Fruit fly (Drosophila melanogaster) whole organism, embryonic: ENCODE measurements around the gene sac.

Experiments
- Adf1 ChIP-seq: fragments of 200-800 bp; sonication (Bioruptor generic); IDR thresholded peaks from 2 replicates; pipeline ENCODE4 v1.3.6; 2022; ENCODE audit warnings: missing biosample characterization, missing genetic modification characterization
- Atf6 ChIP-seq: fragments of 200-800 bp; sonication (Bioruptor generic); IDR thresholded peaks from 2 replicates; pipeline ENCODE4 v1.3.6; 2022; ENCODE audit warnings: missing biosample characterization, missing genetic modification characterization
- C15 ChIP-seq: fragments of 200-800 bp; sonication (Bioruptor generic); IDR thresholded peaks from 3 replicates; pipeline ENCODE4 v1.3.6; 2022; ENCODE audit warnings: missing biosample characterization, missing genetic modification characterization
- CG10321 ChIP-seq: fragments of 200-800 bp; sonication (Bioruptor generic); IDR thresholded peaks from 2 replicates; pipeline ENCODE4 v1.3.6; 2022; ENCODE audit warnings: missing biosample characterization, missing genetic modification characterization
- CG11456 ChIP-seq: fragments of 200-800 bp; sonication (Bioruptor generic); IDR thresholded peaks from 3 replicates; pipeline ENCODE4 v1.3.6; 2022; ENCODE audit warnings: missing biosample characterization, missing genetic modification characterization
- CG12236 ChIP-seq: fragments of 200-800 bp; sonication (Bioruptor generic); optimal IDR thresholded peaks from 2 replicates; lab custom pipeline; 2016; ENCODE audit warnings: missing biosample characterization, missing genetic modification characterization
- CG12942 ChIP-seq: fragments of 200-800 bp; sonication (Bioruptor generic); optimal IDR thresholded peaks from 3 replicates; lab custom pipeline; 2016; ENCODE audit warnings: missing biosample characterization, missing genetic modification characterization
- CG13123 ChIP-seq: fragments of 200-800 bp; sonication (Bioruptor generic); optimal IDR thresholded peaks from 2 replicates; lab custom pipeline; 2016; ENCODE audit warnings: missing biosample characterization, missing genetic modification characterization
- CG16779 ChIP-seq: fragments of 200-800 bp; sonication (Bioruptor generic); IDR thresholded peaks from 2 replicates; pipeline ENCODE4 v1.3.6; 2022; ENCODE audit warnings: missing biosample characterization, missing genetic modification characterization
- CG16813 ChIP-seq: fragments of 200-800 bp; sonication (Bioruptor generic); IDR thresholded peaks from 3 replicates; pipeline ENCODE4 v1.3.6; 2022; ENCODE audit warnings: missing biosample characterization, missing genetic modification characterization; ENCODE audit not compliant: partially characterized antibody
- CG17385 ChIP-seq: fragments of 200-800 bp; sonication (Bioruptor generic); optimal IDR thresholded peaks from 3 replicates; lab custom pipeline; 2018; ENCODE audit warnings: missing biosample characterization, mild to moderate bottlenecking, missing genetic modification characterization
- CG18011 ChIP-seq: fragments of 200-800 bp; sonication (Bioruptor generic); optimal IDR thresholded peaks from 2 replicates; lab custom pipeline; 2017; ENCODE audit warnings: missing biosample characterization, missing genetic modification characterization, mild to moderate bottlenecking, moderate library complexity, missing genotype
- CG30020 ChIP-seq: fragments of 200-800 bp; optimal IDR thresholded peaks from 2 replicates; lab custom pipeline; 2019; ENCODE audit warnings: missing biosample characterization, mild to moderate bottlenecking, missing genetic modification characterization, moderate library complexity
- CG30403 ChIP-seq: fragments of 200-800 bp; sonication (Bioruptor generic); optimal IDR thresholded peaks from 3 replicates; lab custom pipeline; 2016; ENCODE audit warnings: missing biosample characterization, missing genetic modification characterization
- CG32532 ChIP-seq: fragments of 200-800 bp; sonication (Bioruptor generic); IDR thresholded peaks from 2 replicates; pipeline ENCODE4 v1.3.6; 2022; ENCODE audit warnings: missing biosample characterization, missing genetic modification characterization
- CG4617 ChIP-seq: fragments of 200-800 bp; sonication (Bioruptor generic); optimal IDR thresholded peaks from 3 replicates; lab custom pipeline; 2016; ENCODE audit warnings: missing biosample characterization, missing genetic modification characterization, borderline replicate concordance
- CG4730 ChIP-seq: fragments of 200-800 bp; sonication (Bioruptor generic); IDR thresholded peaks from 2 replicates; pipeline ENCODE4 v1.3.6; 2022; ENCODE audit warnings: missing biosample characterization, missing genetic modification characterization
- CG6689 ChIP-seq: fragments of 200-800 bp; sonication (Bioruptor generic); IDR thresholded peaks from 2 replicates; pipeline ENCODE4 v1.3.6; 2022; ENCODE audit warnings: missing biosample characterization, missing genetic modification characterization
- CG9797 ChIP-seq: fragments of 200-800 bp; sonication (Bioruptor generic); optimal IDR thresholded peaks from 3 replicates; lab custom pipeline; 2018; ENCODE audit warnings: missing biosample characterization, mild to moderate bottlenecking, missing genetic modification characterization
- CG9817 ChIP-seq: fragments of 200-800 bp; sonication (Bioruptor generic); optimal IDR thresholded peaks from 2 replicates; lab custom pipeline; 2018; ENCODE audit warnings: missing biosample characterization, mild to moderate bottlenecking, missing genetic modification characterization, moderate library complexity
- D ChIP-seq, 2 experiments: fragments of 200-800 bp in 1 of 2; fragments of >200 bp in 1 of 2; sonication (Bioruptor generic) in 1 of 2; optimal IDR thresholded peaks; 2 replicates in 1 of 2; 3 replicates in 1 of 2; lab custom pipeline; 2017; ENCODE audit warnings: mild to moderate bottlenecking in 1 of 2, missing biosample characterization in 1 of 2, missing genetic modification characterization in 1 of 2, missing genetic modification reagents in 1 of 2
- D19B ChIP-seq: fragments of 200-800 bp; sonication (Bioruptor generic); optimal IDR thresholded peaks from 2 replicates; lab custom pipeline; 2017; ENCODE audit warnings: missing biosample characterization, mild to moderate bottlenecking, missing genetic modification characterization
- Doc2 ChIP-seq: fragments of 200-800 bp; sonication (Bioruptor generic); IDR thresholded peaks from 2 replicates; pipeline ENCODE4 v1.3.6; 2022; ENCODE audit warnings: missing biosample characterization, missing genetic modification characterization
- Elba2 ChIP-seq: fragments of 200-800 bp; sonication (Bioruptor generic); optimal IDR thresholded peaks from 3 replicates; lab custom pipeline; 2016; ENCODE audit warnings: missing biosample characterization, missing genetic modification characterization
- Ets65A ChIP-seq: fragments of 200-800 bp; sonication (Bioruptor generic); peaks from one replicate; lab custom pipeline; 2016; ENCODE audit warnings: missing biosample characterization, missing genetic modification characterization
- HHEX ChIP-seq: fragments of 200-800 bp; sonication (Bioruptor generic); optimal IDR thresholded peaks from 3 replicates; lab custom pipeline; 2017; ENCODE audit warnings: missing biosample characterization, mild to moderate bottlenecking, missing genetic modification characterization, missing genetic modification reagents
- Jarid2 ChIP-seq: fragments of 200-800 bp; sonication (Bioruptor generic); optimal IDR thresholded peaks from 3 replicates; lab custom pipeline; 2017; ENCODE audit warnings: mild to moderate bottlenecking, missing biosample characterization, missing genetic modification reagents, missing genetic modification characterization
- Mes4 ChIP-seq: fragments of 200-800 bp; sonication (Bioruptor generic); optimal IDR thresholded peaks from 2 replicates; lab custom pipeline; 2016; ENCODE audit warnings: missing biosample characterization, missing genetic modification characterization
- PHDP ChIP-seq: fragments of 200-800 bp; sonication (Bioruptor generic); optimal IDR thresholded peaks from 3 replicates; lab custom pipeline; 2018; ENCODE audit warnings: missing biosample characterization, mild to moderate bottlenecking, missing genetic modification characterization, moderate library complexity
- Usf ChIP-seq: fragments of 200-800 bp; sonication (Bioruptor generic); optimal IDR thresholded peaks from 2 replicates; lab custom pipeline; 2017; ENCODE audit warnings: missing genotype, missing biosample characterization, missing genetic modification characterization
- btn ChIP-seq: fragments of 200-800 bp; sonication (Bioruptor generic); optimal IDR thresholded peaks from 2 replicates; lab custom pipeline; 2016; ENCODE audit warnings: missing biosample characterization, missing genetic modification characterization
- cg ChIP-seq: fragments of 200-800 bp; sonication (Bioruptor generic); optimal IDR thresholded peaks from 3 replicates; lab custom pipeline; 2019; ENCODE audit warnings: missing biosample characterization, mild to moderate bottlenecking, missing genetic modification characterization, moderate library complexity
- chinmo ChIP-seq: fragments of 200-800 bp; sonication (Bioruptor generic); IDR thresholded peaks from 4 replicates; pipeline ENCODE4 v1.3.6; 2022; ENCODE audit warnings: missing biosample characterization, missing genetic modification characterization; ENCODE audit not compliant: partially characterized antibody
- ci ChIP-seq: fragments of 200-800 bp; sonication (Bioruptor generic); IDR thresholded peaks from 3 replicates; pipeline ENCODE4 v1.3.6; 2022; ENCODE audit warnings: missing biosample characterization, missing genetic modification characterization
- danr ChIP-seq: fragments of 200-800 bp; sonication (Bioruptor generic); IDR thresholded peaks from 2 replicates; pipeline ENCODE4 v1.3.6; 2022; ENCODE audit warnings: missing biosample characterization, missing genetic modification characterization
- ftz-f1 ChIP-seq: fragments of 200-800 bp; sonication (Bioruptor generic); optimal IDR thresholded peaks from 2 replicates; lab custom pipeline; 2016; ENCODE audit warnings: missing biosample characterization, missing genetic modification characterization
- her ChIP-seq: fragments of 200-800 bp; sonication (Bioruptor generic); optimal IDR thresholded peaks from 2 replicates; lab custom pipeline; 2016; ENCODE audit warnings: missing biosample characterization, missing genetic modification characterization
- hkb ChIP-seq, 2 experiments: fragments of 200-800 bp in 1 of 2; fragments of >200 bp in 1 of 2; sonication (Bioruptor generic) in 1 of 2; IDR thresholded peaks in 1 of 2; optimal IDR thresholded peaks in 1 of 2; 2 replicates each; pipeline versions ENCODE4 v1.3.6 to Lab custom; 2017 to 2022; ENCODE audit warnings: missing biosample characterization in 1 of 2, missing genetic modification characterization in 1 of 2
- jumu ChIP-seq: fragments of 200-800 bp; sonication (Bioruptor generic); optimal IDR thresholded peaks from 3 replicates; lab custom pipeline; 2016; ENCODE audit warnings: missing biosample characterization, missing genetic modification characterization
- kay ChIP-seq: fragments of 200-800 bp; sonication (Bioruptor generic); optimal IDR thresholded peaks from 2 replicates; lab custom pipeline; 2016; ENCODE audit warnings: missing biosample characterization, missing genetic modification characterization
- klu ChIP-seq: fragments of 200-800 bp; sonication (Bioruptor generic); IDR thresholded peaks from 2 replicates; pipeline ENCODE4 v1.3.6; 2022; ENCODE audit warnings: missing biosample characterization, missing genetic modification characterization
- kni ChIP-seq: fragments of 200-800 bp; sonication (Bioruptor generic); optimal IDR thresholded peaks from 3 replicates; lab custom pipeline; 2017; ENCODE audit warnings: mild to moderate bottlenecking, missing biosample characterization, missing genetic modification reagents, missing genetic modification characterization
- org-1 ChIP-seq: fragments of 200-800 bp; sonication (Bioruptor generic); optimal IDR thresholded peaks from 2 replicates; lab custom pipeline; 2017; ENCODE audit warnings: missing biosample characterization, missing genetic modification characterization
- pros ChIP-seq: fragments of 200-800 bp; sonication (Bioruptor generic); optimal IDR thresholded peaks from 3 replicates; lab custom pipeline; 2019; ENCODE audit warnings: missing biosample characterization, mild to moderate bottlenecking, missing genetic modification characterization, moderate library complexity
- pum ChIP-seq: fragments of 200-800 bp; sonication (Bioruptor generic); optimal IDR thresholded peaks from 2 replicates; lab custom pipeline; 2016; ENCODE audit warnings: missing biosample characterization, missing genetic modification characterization
- sd ChIP-seq: fragments of 200-800 bp; sonication (Bioruptor generic); optimal IDR thresholded peaks from 3 replicates; lab custom pipeline; 2018; ENCODE audit warnings: missing biosample characterization, mild to moderate bottlenecking, missing genetic modification characterization, moderate library complexity
- seq ChIP-seq: fragments of 200-800 bp; sonication (Bioruptor generic); IDR thresholded peaks from 2 replicates; pipeline ENCODE4 v1.3.6; 2022; ENCODE audit warnings: missing biosample characterization, missing genetic modification characterization
- stc ChIP-seq: fragments of 200-800 bp; sonication (Bioruptor generic); IDR thresholded peaks from 2 replicates; pipeline ENCODE4 v1.3.6; 2022; ENCODE audit warnings: missing biosample characterization, missing genetic modification characterization
- tup ChIP-seq: fragments of 200-800 bp; sonication (Bioruptor generic); optimal IDR thresholded peaks from 2 replicates; lab custom pipeline; 2016; ENCODE audit warnings: missing biosample characterization, mild to moderate bottlenecking, missing genetic modification characterization, moderate library complexity
- vnd ChIP-seq: fragments of 200-800 bp; sonication (Bioruptor generic); IDR thresholded peaks from 3 replicates; pipeline ENCODE4 v1.3.6; 2022; ENCODE audit warnings: missing biosample characterization, missing genetic modification characterization; ENCODE audit not compliant: partially characterized antibody
- wor ChIP-seq: fragments of 200-800 bp; sonication (Bioruptor generic); IDR thresholded peaks from 2 replicates; pipeline ENCODE4 v1.3.6; 2022; ENCODE audit warnings: missing biosample characterization, missing genetic modification characterization

The sac gene

DNA sequence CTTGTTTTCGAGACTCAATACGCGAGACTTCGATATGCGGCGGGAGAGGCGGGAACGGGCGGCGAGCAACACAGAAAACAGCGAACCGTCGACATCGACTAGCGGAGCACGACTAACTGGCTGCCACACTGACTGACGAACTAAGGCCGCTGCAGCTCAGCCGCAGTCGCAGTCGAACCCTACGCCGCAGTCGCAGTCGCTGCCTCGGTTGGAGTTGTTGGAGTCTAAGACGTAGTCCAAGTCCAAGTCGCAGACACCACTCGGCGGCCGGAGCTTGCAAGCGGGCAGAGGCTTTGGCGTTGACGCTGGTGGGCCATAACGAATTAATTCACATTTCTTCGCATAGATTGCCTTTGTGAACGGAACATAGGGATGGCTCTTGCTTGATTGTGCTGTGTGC, 29.9 kb upstream of the sac start (continued):
- TF ChIP-seq CG30403 (GFP tag; lab: Kevin White, UChicago) (no peak), Usf (no peak), Doc2 (no peak), CG6689 (no peak), CG17385 (GFP tag; lab: Kevin White, UChicago) (no peak), vnd (GFP tag; lab: Robert Waterston, UW) (no peak), kni (GFP tag; lab: Kevin White, UChicago) (no peak), wor (GFP tag; lab: Robert Waterston, UW) (no peak), hkb (optimal IDR thresholded peaks at IDR 0.05; lab: Kevin White, UChicago) (no peak), hkb (GFP tag; IDR thresholded peaks at IDR 0.05; lab: Robert Waterston, UW) (no peak), cg (GFP tag; lab: Kevin White, UChicago) (no peak), CG18011 (GFP tag; lab: Kevin White, UChicago) (no peak), CG4617 (GFP tag; lab: Kevin White, UChicago) (no peak), Jarid2 (GFP tag; lab: Kevin White, UChicago) (peak; percentile 68), CG9797 (GFP tag; lab: Kevin White, UChicago) (no peak), CG9817 (no peak), PHDP (tag; lab: Kevin White, UChicago) (no peak), pum (GFP tag; lab: Kevin White, UChicago) (no peak), Ets65A (GFP tag; lab: Kevin White, UChicago) (peak; percentile 17), org-1 (GFP tag; lab: Kevin White, UChicago) (no peak), CG10321 (GFP tag; lab: Robert Waterston, UW) (no peak), C15 (GFP tag; lab: Robert Waterston, UW) (no peak), CG16813 (GFP tag; lab: Robert Waterston, UW) (no peak), seq (GFP tag; lab: Robert Waterston, UW) (no peak), sd (no peak), CG16779 (GFP tag; lab: Robert Waterston, UW) (no peak), pros (GFP tag; lab: Kevin White, UChicago) (peak; percentile 95), stc (GFP tag; lab: Robert Waterston, UW) (no peak), CG4730 (GFP tag; lab: Robert Waterston, UW) (no peak), HHEX (GFP tag; lab: Kevin White, UChicago) (peak; percentile 15), btn (GFP tag; lab: Kevin White, UChicago) (no peak), CG12236 (GFP tag; lab: Kevin White, UChicago) (no peak), chinmo (GFP tag; lab: Robert Waterston, UW) (peak; percentile 61; the same call in 1 of the 4 replicates), CG12942 (GFP tag; lab: Kevin White, UChicago) (no peak), klu (GFP tag; lab: Robert Waterston, UW) (no peak), danr (GFP tag; lab: Robert Waterston, UW) (no peak), Elba2 (GFP tag; lab: Kevin White, UChicago) (no peak), Adf1 (peak; percentile 84), CG30020 (tag; lab: Kevin White, UChicago) (no peak), her (GFP tag; lab: Kevin White, UChicago) (no peak), ci (GFP tag; lab: Robert Waterston, UW) (peak; percentile 33; the same call in 1 of the 3 replicates), CG32532 (no peak), tup (GFP tag; lab: Kevin White, UChicago) (no peak), CG11456 (GFP tag; lab: Robert Waterston, UW) (0 out of 3 replicates have a peak, but pooled peaks have one; percentile 25), CG13123 (GFP tag; lab: Kevin White, UChicago) (no peak), D (optimal IDR thresholded peaks at IDR 0.05; lab: Kevin White, UChicago) (no peak), D (GFP tag; optimal IDR thresholded peaks at IDR 0.05; lab: Kevin White, UChicago) (no peak), ftz-f1 (no peak), kay (GFP tag; lab: Kevin White, UChicago) (no peak), jumu (no peak), D19B (GFP tag; lab: Kevin White, UChicago) (no peak), Atf6 (GFP tag; lab: Robert Waterston, UW) (no peak), Mes4 (GFP tag; lab: Kevin White, UChicago) (no peak)
